Worm (Caenorhabditis elegans) whole organism, L1 larva: ENCODE results near the gene ttll-12.

Experiments used
- alr-1 ChIP-seq: fragments of 200-800 bp; sonication (Bioruptor generic); optimal IDR thresholded peaks from 2 replicates; lab custom pipeline; 2018; ENCODE audit warnings: borderline replicate concordance, mild to moderate bottlenecking, missing genetic modification characterization, missing compliant biosample characterization
- blmp-1 ChIP-seq: fragments of 150-350 bp; optimal IDR thresholded peaks from 2 replicates; lab custom pipeline; 2014; ENCODE audit warnings: missing biosample characterization, missing genetic modification characterization
- ces-1 ChIP-seq: fragments of 150-350 bp; optimal IDR thresholded peaks from 2 replicates; lab custom pipeline; 2014; ENCODE audit warnings: missing biosample characterization, missing genetic modification reagents, missing genetic modification characterization
- hpl-2 ChIP-seq: fragments of 150-350 bp; optimal IDR thresholded peaks from 2 replicates; lab custom pipeline; 2014; ENCODE audit warnings: missing biosample characterization, missing genetic modification reagents, missing genetic modification characterization
- lir-3 ChIP-seq: sonication (generic microtip); optimal IDR thresholded peaks from 2 replicates; lab custom pipeline; 2016; ENCODE audit warnings: mild to moderate bottlenecking, missing genetic modification characterization, moderate library complexity, missing compliant biosample characterization; ENCODE audit not compliant: poor library complexity
- lsy-2 ChIP-seq, 2 experiments: fragments of 150-350 bp; optimal IDR thresholded peaks; 2 replicates each; lab custom pipeline; 2014; ENCODE audit warnings: missing biosample characterization in 2 of 2, missing genetic modification characterization in 2 of 2
- nhr-11 ChIP-seq: fragments of 150-350 bp; optimal IDR thresholded peaks from 2 replicates; lab custom pipeline; 2014; ENCODE audit warnings: missing biosample characterization, missing genetic modification characterization
- unc-130 ChIP-seq: fragments of 150-350 bp; optimal IDR thresholded peaks from 2 replicates; lab custom pipeline; 2017; ENCODE audit warnings: missing biosample characterization, missing genetic modification characterization, inconsistent platforms

DNA sequence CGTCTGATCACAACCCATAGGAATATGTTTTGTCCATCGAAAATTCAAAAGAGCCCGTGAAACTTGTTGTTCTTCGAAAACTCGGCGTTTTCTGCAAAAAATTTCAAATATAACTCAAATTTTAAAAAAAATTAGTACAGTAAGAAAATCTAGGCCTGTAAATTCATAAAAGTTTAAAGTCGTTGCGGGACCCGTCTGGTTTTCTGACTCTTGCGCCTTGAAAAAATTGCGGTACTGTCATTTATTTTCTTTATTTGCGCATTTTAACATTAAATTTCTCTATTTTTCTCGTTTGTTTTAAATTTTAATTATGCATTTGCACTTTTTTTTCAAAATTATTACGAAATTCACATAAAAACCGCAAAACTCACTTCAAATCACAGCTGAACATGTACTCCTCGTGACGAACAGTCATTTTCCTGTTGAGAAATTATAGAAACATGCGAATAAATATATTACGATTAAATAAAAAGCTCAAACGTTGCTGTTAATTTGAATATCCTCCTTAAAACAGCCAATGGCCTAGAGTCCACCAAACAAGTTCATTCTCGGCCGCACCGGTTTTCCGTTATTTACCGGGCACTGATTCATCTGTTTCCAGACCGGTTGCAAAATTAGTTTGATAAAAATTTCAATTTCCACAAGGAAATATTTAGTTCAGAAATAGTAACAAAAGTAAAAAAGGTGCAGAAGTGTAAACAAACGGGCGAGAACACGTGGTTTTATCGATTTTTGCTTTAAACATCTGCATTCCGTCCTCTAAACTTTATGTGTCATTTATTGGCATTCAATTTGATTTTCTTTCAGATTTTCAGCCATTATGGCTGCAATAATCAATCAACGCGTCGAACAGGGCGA lies 19.5 kb upstream of the ttll-12 start, which contains the start of the genes csa-1 and wdfy-2:
- TF ChIP-seq alr-1 (tag; lab: Kevin White, UChicago): no peak
- no peak for TF ChIP-seq ces-1
- TF ChIP-seq lsy-2 (tag; optimal IDR thresholded peaks at IDR 0.05; lab: Kevin White, UChicago): peak in 1 of 2 experiments; percentile 7
- TF ChIP-seq nhr-11 (tag; lab: Kevin White, UChicago): no peak
- TF ChIP-seq blmp-1 (tag; lab: Kevin White, UChicago): no peak
- no peak for TF ChIP-seq unc-130 (tag; lab: Kevin White, UChicago)
- no peak for TF ChIP-seq lir-3 (tag; lab: Kevin White, UChicago)
- no peak for TF ChIP-seq hpl-2
